Worm (Caenorhabditis elegans) whole organism, L2 larva: Measurements from ENCODE around the gene mak-2.

ENCODE experiments used
- Y55F3AM.14 ChIP-seq: fragments of 200-800 bp; sonication (Bioruptor generic); optimal IDR thresholded peaks from 2 replicates; lab custom pipeline; 2018; ENCODE audit warnings: mild to moderate bottlenecking, missing genetic modification characterization, missing compliant biosample characterization
- alr-1 ChIP-seq: fragments of 150-350 bp; optimal IDR thresholded peaks from 2 replicates; lab custom pipeline; 2014; ENCODE audit warnings: missing biosample characterization, missing genetic modification characterization
- ama-1 ChIP-seq: fragments of 150-350 bp; optimal IDR thresholded peaks from 2 replicates; lab custom pipeline; 2018; ENCODE audit warnings: inconsistent platforms
- ceh-82 ChIP-seq: fragments of 150-350 bp; optimal IDR thresholded peaks from 2 replicates; lab custom pipeline; 2014; ENCODE audit warnings: missing biosample characterization, missing genetic modification characterization
- lin-11 ChIP-seq: fragments of 150-350 bp; sonication (generic microtip); optimal IDR thresholded peaks from 2 replicates; lab custom pipeline; 2014; ENCODE audit warnings: missing biosample characterization, missing genetic modification characterization, inconsistent platforms, mixed read lengths
- lin-13 ChIP-seq: fragments of 150-350 bp; optimal IDR thresholded peaks from 2 replicates; lab custom pipeline; 2014; ENCODE audit warnings: missing biosample characterization, missing genetic modification reagents, missing genetic modification characterization
- nhr-10 ChIP-seq: sonication (generic microtip); optimal IDR thresholded peaks from 2 replicates; lab custom pipeline; 2017; ENCODE audit warnings: missing biosample characterization, missing genetic modification characterization
- nhr-237 ChIP-seq: fragments of 150-350 bp; optimal IDR thresholded peaks from 2 replicates; lab custom pipeline; 2014; ENCODE audit warnings: missing biosample characterization, missing genetic modification characterization
- skn-1 ChIP-seq: sonication (generic microtip); optimal IDR thresholded peaks from 2 replicates; lab custom pipeline; 2017; ENCODE audit warnings: missing biosample characterization, missing genetic modification characterization
- sma-3 ChIP-seq: sonication (generic microtip); optimal IDR thresholded peaks from 2 replicates; lab custom pipeline; 2016; ENCODE audit warnings: missing genetic modification reagents, missing genetic modification characterization, missing compliant biosample characterization
- unc-62 ChIP-seq: fragments of 150-350 bp; optimal IDR thresholded peaks from 2 replicates; lab custom pipeline; 2014; ENCODE audit warnings: missing biosample characterization, missing genetic modification reagents, missing genetic modification characterization
- ztf-11 ChIP-seq: sonication (generic microtip); optimal IDR thresholded peaks from 2 replicates; lab custom pipeline; 2017; ENCODE audit warnings: missing biosample characterization, missing genetic modification characterization
- ztf-4 ChIP-seq: fragments of 150-350 bp; optimal IDR thresholded peaks from 2 replicates; lab custom pipeline; 2014; ENCODE audit warnings: missing biosample characterization, missing genetic modification characterization

DNA sequence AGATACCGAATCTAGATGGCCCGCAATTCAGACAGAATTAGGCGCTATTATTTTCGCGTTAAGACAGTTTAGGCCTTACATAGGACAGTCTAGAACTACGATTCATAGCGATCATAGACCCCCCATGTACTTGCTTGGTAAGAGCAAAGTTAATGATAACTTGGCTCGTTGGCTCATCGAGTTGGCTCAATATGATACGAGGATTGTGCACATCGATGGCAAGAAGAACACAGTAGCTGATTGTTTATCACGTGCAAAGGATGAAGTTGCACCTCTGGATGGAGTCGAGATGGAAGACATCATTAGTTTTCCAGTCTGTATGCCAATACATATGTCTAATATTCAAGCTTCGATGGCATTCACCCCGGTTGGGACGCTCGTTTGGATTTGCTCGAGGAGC is 32.5 kb downstream of the mak-2 start:
- no peak for TF ChIP-seq Y55F3AM.14 (GFP tag; lab: Kevin White, UChicago)
- no peak for TF ChIP-seq lin-11 (tag; lab: Kevin White, UChicago)
- TF ChIP-seq skn-1 (tag; lab: Kevin White, UChicago) = no peak
- no peak for TF ChIP-seq ceh-82
- no peak for TF ChIP-seq nhr-10 (tag; lab: Kevin White, UChicago)
- TF ChIP-seq lin-13 (GFP tag; lab: Kevin White, UChicago) = no peak
- no peak for TF ChIP-seq sma-3 (GFP tag; lab: Kevin White, UChicago)
- no peak for TF ChIP-seq alr-1 (tag; lab: Kevin White, UChicago)
- TF ChIP-seq ama-1 (lab: Kevin White, UChicago) = no peak
- TF ChIP-seq nhr-237 (tag; lab: Kevin White, UChicago) = no peak
- no peak for TF ChIP-seq unc-62
- no peak for TF ChIP-seq ztf-4
- TF ChIP-seq ztf-11 (tag; lab: Kevin White, UChicago) = no peak
